Worm (Caenorhabditis elegans) whole organism, L4 larva: ENCODE results near the gene sul-1.

Experiments
- F26F4.8 ChIP-seq: fragments of 200-800 bp; sonication (Bioruptor generic); conservative IDR thresholded peaks from 2 replicates; pipeline ENCODE4 v1.3.6; 2022; ENCODE audit warnings: missing genetic modification characterization, missing compliant biosample characterization
- F44E2.7 ChIP-seq: fragments of 200-800 bp; sonication (Bioruptor generic); IDR thresholded peaks from 2 replicates; pipeline ENCODE4 v2.1.2; 2022; ENCODE audit warnings: missing genetic modification characterization, missing compliant biosample characterization
- R02D3.7 ChIP-seq: fragments of 150-350 bp; sonication (generic microtip); optimal IDR thresholded peaks from 3 replicates; lab custom pipeline; 2014; ENCODE audit warnings: missing biosample characterization, missing genetic modification characterization
- T26A8.4 ChIP-seq: fragments of 200-800 bp; sonication (Bioruptor generic); IDR thresholded peaks from 2 replicates; pipeline ENCODE4 v1.3.6; 2022; ENCODE audit warnings: missing genetic modification characterization, missing compliant biosample characterization
- Y105C5A.15 ChIP-seq: fragments of 200-800 bp; sonication (Bioruptor generic); IDR thresholded peaks from 2 replicates; pipeline ENCODE4 v1.3.6; 2022; ENCODE audit warnings: missing genetic modification characterization, missing compliant biosample characterization
- attf-4 ChIP-seq: sonication (generic microtip); optimal IDR thresholded peaks from 3 replicates; lab custom pipeline; 2017; ENCODE audit warnings: missing biosample characterization, missing genetic modification characterization
- ceh-32 ChIP-seq: sonication (generic microtip); optimal IDR thresholded peaks from 2 replicates; lab custom pipeline; 2016; ENCODE audit warnings: mild to moderate bottlenecking, missing genetic modification characterization, missing compliant biosample characterization; ENCODE audit not compliant: poor library complexity
- ctbp-1 ChIP-seq: fragments of 200-800 bp; sonication (Bioruptor generic); IDR thresholded peaks from 2 replicates; pipeline ENCODE4 v1.3.6; 2022; ENCODE audit warnings: missing genetic modification reagents, missing genetic modification characterization, missing compliant biosample characterization
- daf-12 ChIP-seq: fragments of 150-350 bp; optimal IDR thresholded peaks from 2 replicates; lab custom pipeline; 2014; ENCODE audit warnings: missing biosample characterization, missing genetic modification reagents, missing genetic modification characterization
- daf-16 ChIP-seq, 3 experiments: sonication (generic microtip); optimal IDR thresholded peaks; 2 replicates each; lab custom pipeline; 2016 to 2017; ENCODE audit warnings: missing genetic modification characterization in 3 of 3, missing genetic modification reagents in 3 of 3, mild to moderate bottlenecking in 2 of 3, missing compliant biosample characterization in 2 of 3, missing biosample characterization in 1 of 3, moderate library complexity in 1 of 3
- daf-19 ChIP-seq: fragments of 200-800 bp; sonication (Bioruptor generic); conservative IDR thresholded peaks from 2 replicates; pipeline ENCODE4 v1.3.6; 2022; ENCODE audit warnings: missing genetic modification characterization, missing compliant biosample characterization
- daf-8 ChIP-seq: fragments of 200-800 bp; sonication (Bioruptor generic); IDR thresholded peaks from 2 replicates; pipeline ENCODE4 v1.3.6; 2022; ENCODE audit warnings: missing genetic modification characterization, missing compliant biosample characterization
- dmd-6 ChIP-seq: fragments of 200-800 bp; sonication (Bioruptor generic); IDR thresholded peaks from 2 replicates; pipeline ENCODE4 v1.3.6; 2022; ENCODE audit warnings: missing genetic modification reagents, missing genetic modification characterization, missing compliant biosample characterization
- dpl-1 ChIP-seq: fragments of 150-350 bp; optimal IDR thresholded peaks from 2 replicates; lab custom pipeline; 2014; ENCODE audit warnings: missing biosample characterization, missing genetic modification reagents, missing genetic modification characterization
- dve-1 ChIP-seq: sonication (generic microtip); optimal IDR thresholded peaks from 2 replicates; lab custom pipeline; 2017; ENCODE audit warnings: antibody characterized with exemption, mild to moderate bottlenecking, missing genetic modification characterization, missing compliant biosample characterization; ENCODE audit not compliant: insufficient read depth
- hlh-11 ChIP-seq: fragments of 200-800 bp; sonication (Bioruptor generic); optimal IDR thresholded peaks from 2 replicates; lab custom pipeline; 2018; ENCODE audit warnings: mild to moderate bottlenecking, missing genetic modification characterization, missing compliant biosample characterization
- lin-15B ChIP-seq: fragments of 150-350 bp; sonication (generic microtip); optimal IDR thresholded peaks from 3 replicates; lab custom pipeline; 2014; ENCODE audit warnings: missing biosample characterization, missing genetic modification characterization
- lin-38 ChIP-seq: fragments of 200-800 bp; sonication (Bioruptor generic); IDR thresholded peaks from 2 replicates; pipeline ENCODE4 v1.3.6; 2022; ENCODE audit warnings: missing genetic modification reagents, missing genetic modification characterization, missing compliant biosample characterization
- lin-39 ChIP-seq: fragments of 150-350 bp; optimal IDR thresholded peaks from 2 replicates; lab custom pipeline; 2014; ENCODE audit warnings: missing biosample characterization, missing genetic modification reagents, missing genetic modification characterization
- madf-5 ChIP-seq, 2 experiments: fragments of 200-800 bp; sonication (Bioruptor generic); IDR thresholded peaks; 2 replicates each; pipeline ENCODE4 v1.3.6; 2022; ENCODE audit warnings: missing compliant biosample characterization in 2 of 2, missing genetic modification characterization in 2 of 2
- mxl-2 ChIP-seq: fragments of 200-800 bp; sonication (Bioruptor generic); conservative IDR thresholded peaks from 2 replicates; pipeline ENCODE4 v1.3.6; 2022; ENCODE audit warnings: missing genetic modification reagents, missing genetic modification characterization, missing compliant biosample characterization
- nhr-102 ChIP-seq: sonication (generic microtip); optimal IDR thresholded peaks from 2 replicates; lab custom pipeline; 2016; ENCODE audit warnings: mild to moderate bottlenecking, missing genetic modification characterization, moderate library complexity, missing compliant biosample characterization
- nhr-111 ChIP-seq: fragments of 200-800 bp; sonication (Bioruptor generic); optimal IDR thresholded peaks from 2 replicates; lab custom pipeline; 2018; ENCODE audit warnings: mild to moderate bottlenecking, missing genetic modification characterization, missing compliant biosample characterization
- nhr-25 ChIP-seq: sonication (generic microtip); optimal IDR thresholded peaks from 2 replicates; lab custom pipeline; 2017; ENCODE audit warnings: missing genetic modification characterization, mild to moderate bottlenecking, missing compliant biosample characterization, antibody characterized with exemption, moderate library complexity, borderline replicate concordance; ENCODE audit not compliant: insufficient read depth
- nhr-28 ChIP-seq: fragments of 150-350 bp; optimal IDR thresholded peaks from 2 replicates; lab custom pipeline; 2014; ENCODE audit warnings: missing biosample characterization, missing genetic modification characterization
- nhr-41 ChIP-seq: fragments of 200-800 bp; sonication (Bioruptor generic); IDR thresholded peaks from 2 replicates; pipeline ENCODE4 v1.3.6; 2022; ENCODE audit warnings: missing genetic modification reagents, missing genetic modification characterization, missing compliant biosample characterization
- nhr-42 ChIP-seq: fragments of 200-800 bp; sonication (Bioruptor generic); IDR thresholded peaks from 2 replicates; pipeline ENCODE4 v1.3.6; 2022; ENCODE audit warnings: missing genetic modification characterization, missing compliant biosample characterization
- nhr-48 ChIP-seq: sonication (generic microtip); optimal IDR thresholded peaks from 2 replicates; lab custom pipeline; 2016; ENCODE audit warnings: mild to moderate bottlenecking, missing genetic modification characterization, missing compliant biosample characterization
- nhr-6 ChIP-seq: fragments of 150-350 bp; optimal IDR thresholded peaks from 2 replicates; lab custom pipeline; 2014; ENCODE audit warnings: missing biosample characterization, missing genetic modification characterization
- nhr-76 ChIP-seq: fragments of 150-350 bp; optimal IDR thresholded peaks from 2 replicates; lab custom pipeline; 2014; ENCODE audit warnings: missing biosample characterization, missing genetic modification characterization
- nhr-77 ChIP-seq: fragments of 150-350 bp; optimal IDR thresholded peaks from 2 replicates; lab custom pipeline; 2014; ENCODE audit warnings: missing biosample characterization, missing genetic modification characterization
- pha-4 ChIP-seq, 2 experiments: fragments of 150-350 bp in 1 of 2; fragments of 200-800 bp in 1 of 2; sonication (Bioruptor generic) in 1 of 2; IDR thresholded peaks in 1 of 2; optimal IDR thresholded peaks in 1 of 2; 2 replicates each; pipeline versions ENCODE4 v1.3.6 to Lab custom; 2014 to 2022; ENCODE audit warnings: missing genetic modification characterization in 2 of 2, missing genetic modification reagents in 2 of 2, missing biosample characterization in 1 of 2, missing compliant biosample characterization in 1 of 2
- php-3 ChIP-seq: fragments of 200-800 bp; sonication (Bioruptor generic); IDR thresholded peaks from 2 replicates; pipeline ENCODE4 v1.3.6; 2022; ENCODE audit warnings: missing genetic modification reagents, missing genetic modification characterization, missing compliant biosample characterization
- pqm-1 ChIP-seq: sonication (generic microtip); optimal IDR thresholded peaks from 2 replicates; lab custom pipeline; 2017; ENCODE audit warnings: missing biosample characterization, missing genetic modification characterization
- sdz-12 ChIP-seq: fragments of 200-800 bp; sonication (Bioruptor generic); optimal IDR thresholded peaks from 2 replicates; lab custom pipeline; 2018; ENCODE audit warnings: mild to moderate bottlenecking, missing genetic modification characterization, missing compliant biosample characterization
- set-16 ChIP-seq: fragments of 200-800 bp; sonication (Bioruptor generic); IDR thresholded peaks from 2 replicates; pipeline ENCODE4 v1.3.6; 2022; ENCODE audit warnings: missing genetic modification reagents, missing genetic modification characterization, missing compliant biosample characterization
- tra-1 ChIP-seq: fragments of 200-800 bp; sonication (Bioruptor generic); IDR thresholded peaks from 2 replicates; pipeline ENCODE4 v1.3.6; 2022; ENCODE audit warnings: missing genetic modification reagents, missing genetic modification characterization, missing compliant biosample characterization
- unc-39 ChIP-seq: sonication (generic microtip); optimal IDR thresholded peaks from 2 replicates; lab custom pipeline; 2017; ENCODE audit warnings: missing biosample characterization, missing genetic modification characterization
- unc-62 ChIP-seq, 3 experiments: fragments of 150-350 bp in 1 of 3; sonication (generic microtip); optimal IDR thresholded peaks in 2 of 3; peaks in 1 of 3; 1 replicate in 1 of 3; 2 replicates in 2 of 3; lab custom pipeline; 2014 to 2017; ENCODE audit warnings: missing biosample characterization in 3 of 3, missing genetic modification characterization in 3 of 3, missing genetic modification reagents in 3 of 3, missing genotype in 1 of 3
- zfp-2 ChIP-seq: sonication (generic microtip); optimal IDR thresholded peaks from 2 replicates; lab custom pipeline; 2016; ENCODE audit warnings: mild to moderate bottlenecking, missing genetic modification characterization, missing compliant biosample characterization
- ztf-11 ChIP-seq: fragments of 150-350 bp; optimal IDR thresholded peaks from 2 replicates; lab custom pipeline; 2014; ENCODE audit warnings: missing biosample characterization, missing genetic modification characterization

The sul-1 gene

ce11 chrX:3313939-3314338 is 43.2 kb upstream of the sul-1 start:
- no peak for TF ChIP-seq F26F4.8 (GFP tag; lab: Robert Waterston, UW)
- TF ChIP-seq set-16 (GFP tag; lab: Robert Waterston, UW), result peak; percentile 67

ce11 chrX:3310702-3311101 is 40.0 kb upstream of the sul-1 start:
- TF ChIP-seq unc-39 (tag; lab: Kevin White, UChicago) (no peak), ctbp-1 (GFP tag; lab: Robert Waterston, UW) (no peak), nhr-41 (no peak), unc-62 (GFP tag; optimal IDR thresholded peaks at IDR 0.05 in 1 of 2; lab: Kevin White, UChicago) (no peak), unc-62 (tag; optimal IDR thresholded peaks at IDR 0.05; lab: Kevin White, UChicago) (no peak), ztf-11 (tag; lab: Kevin White, UChicago) (no peak), nhr-111 (no peak), daf-12 (tag; lab: Kevin White, UChicago) (no peak), pha-4 (GFP tag; IDR thresholded peaks at IDR 0.05; lab: Robert Waterston, UW) (no peak), pha-4 (tag; optimal IDR thresholded peaks at IDR 0.05; lab: Kevin White, UChicago) (no peak), tra-1 (GFP tag; lab: Robert Waterston, UW) (no peak)
- TF ChIP-seq, all 104 proteins: peak for 0

ce11 chrX:3306594-3307296 is 36.0 kb upstream of the sul-1 start:
- no peak for TF ChIP-seq mxl-2
- peak; percentile 86 for TF ChIP-seq nhr-28
- TF ChIP-seq daf-12 (tag; lab: Kevin White, UChicago), result no peak
- TF ChIP-seq daf-8, result no peak
- TF ChIP-seq nhr-102 (tag; lab: Kevin White, UChicago), result no peak
- TF ChIP-seq attf-4 (tag; lab: Kevin White, UChicago), result no peak
- no peak for TF ChIP-seq daf-19 (GFP tag; lab: Robert Waterston, UW)
- no peak for TF ChIP-seq F44E2.7 (GFP tag; lab: Robert Waterston, UW)
- peak; percentile 42 for TF ChIP-seq nhr-77 (tag; lab: Kevin White, UChicago)
- TF ChIP-seq zfp-2, result no peak
- no peak for TF ChIP-seq dpl-1
- TF ChIP-seq R02D3.7 (tag; lab: Kevin White, UChicago), result no peak
- peak; percentile 94 for TF ChIP-seq dmd-6 (GFP tag; lab: Robert Waterston, UW)
- no peak for TF ChIP-seq lin-38 (GFP tag; lab: Robert Waterston, UW)
- no peak for TF ChIP-seq sdz-12 (GFP tag; lab: Kevin White, UChicago)
- TF ChIP-seq php-3 (GFP tag; lab: Robert Waterston, UW), result no peak
- no peak for TF ChIP-seq lin-39 (tag; lab: Kevin White, UChicago)
- peak; percentile 57 for TF ChIP-seq dve-1 (tag; lab: Kevin White, UChicago)
- TF ChIP-seq pqm-1, result peak; percentile 74
- TF ChIP-seq Y105C5A.15 (GFP tag; lab: Robert Waterston, UW), result no peak
- no peak for TF ChIP-seq madf-5 (GFP tag; IDR thresholded peaks at IDR 0.05; lab: Robert Waterston, UW)
- no peak for TF ChIP-seq nhr-76
- no peak for TF ChIP-seq pha-4 (GFP tag; IDR thresholded peaks at IDR 0.05; lab: Robert Waterston, UW)
- TF ChIP-seq pha-4 (tag; optimal IDR thresholded peaks at IDR 0.05; lab: Kevin White, UChicago), result no peak
- no peak for TF ChIP-seq nhr-25 (tag; lab: Kevin White, UChicago)
- TF ChIP-seq T26A8.4, result no peak
- TF ChIP-seq daf-16 (GFP tag; optimal IDR thresholded peaks at IDR 0.05; lab: Kevin White, UChicago), result no peak
- peak; percentile 42 for TF ChIP-seq daf-16 (tag; optimal IDR thresholded peaks at IDR 0.05; lab: Kevin White, UChicago)
- TF ChIP-seq hlh-11, result peak; percentile 51
- TF ChIP-seq nhr-6 (tag; lab: Kevin White, UChicago), result no peak
- TF ChIP-seq lin-15B (tag; lab: Kevin White, UChicago), result no peak
- peak; percentile 10 for TF ChIP-seq nhr-48 (tag; lab: Kevin White, UChicago)
- TF ChIP-seq nhr-42, result no peak
- no peak for TF ChIP-seq ceh-32 (tag; lab: Kevin White, UChicago)
